Worm (Caenorhabditis elegans) whole organism, late embryonic: Measurements from ENCODE around the gene iglr-1.

Source experiments
- K09A11.1 ChIP-seq: sonication (generic microtip); optimal IDR thresholded peaks from 2 replicates; lab custom pipeline; 2017; ENCODE audit warnings: antibody characterized with exemption, mild to moderate bottlenecking, missing genetic modification characterization, missing compliant biosample characterization; ENCODE audit not compliant: insufficient read depth
- T23F11.4 ChIP-seq: fragments of 200-800 bp; sonication (Bioruptor generic); optimal IDR thresholded peaks from 2 replicates; lab custom pipeline; 2018; ENCODE audit warnings: mild to moderate bottlenecking, missing genetic modification characterization, missing compliant biosample characterization
- ama-1 ChIP-seq: fragments of 150-350 bp; optimal IDR thresholded peaks from 2 replicates; lab custom pipeline; 2014
- ceh-22 ChIP-seq: sonication (generic microtip); optimal IDR thresholded peaks from 2 replicates; lab custom pipeline; 2017; ENCODE audit warnings: missing biosample characterization, missing genetic modification characterization
- ceh-24 ChIP-seq: sonication (generic microtip); optimal IDR thresholded peaks from 2 replicates; lab custom pipeline; 2016; ENCODE audit warnings: mild to moderate bottlenecking, missing genetic modification characterization, missing compliant biosample characterization
- ceh-30 ChIP-seq: fragments of 150-350 bp; optimal IDR thresholded peaks from 2 replicates; lab custom pipeline; 2014; ENCODE audit warnings: missing biosample characterization, missing genetic modification characterization
- ceh-45 ChIP-seq: fragments of 200-800 bp; sonication (Bioruptor generic); IDR thresholded peaks from 2 replicates; pipeline ENCODE4 v1.3.6; 2022; ENCODE audit warnings: missing genetic modification reagents, missing genetic modification characterization, missing compliant biosample characterization
- dmd-4 ChIP-seq: sonication (generic microtip); optimal IDR thresholded peaks from 2 replicates; lab custom pipeline; 2016; ENCODE audit warnings: borderline replicate concordance, missing genetic modification characterization, missing compliant biosample characterization
- fkh-6 ChIP-seq: sonication (generic microtip); optimal IDR thresholded peaks from 2 replicates; lab custom pipeline; 2016; ENCODE audit warnings: missing genetic modification characterization, missing compliant biosample characterization
- hlh-15 ChIP-seq: sonication (generic microtip); optimal IDR thresholded peaks from 2 replicates; lab custom pipeline; 2016; ENCODE audit warnings: missing genetic modification characterization, missing compliant biosample characterization
- hlh-6 ChIP-seq: sonication (generic microtip); optimal IDR thresholded peaks from 2 replicates; lab custom pipeline; 2016; ENCODE audit warnings: missing genotype, missing genetic modification characterization, missing compliant biosample characterization
- ttx-3 ChIP-seq: sonication (generic microtip); optimal IDR thresholded peaks from 2 replicates; lab custom pipeline; 2016; ENCODE audit warnings: missing genetic modification reagents, missing genetic modification characterization, missing compliant biosample characterization
- zip-5 ChIP-seq: sonication (generic microtip); optimal IDR thresholded peaks from 2 replicates; lab custom pipeline; 2016; ENCODE audit warnings: missing genetic modification characterization, missing compliant biosample characterization

DNA sequence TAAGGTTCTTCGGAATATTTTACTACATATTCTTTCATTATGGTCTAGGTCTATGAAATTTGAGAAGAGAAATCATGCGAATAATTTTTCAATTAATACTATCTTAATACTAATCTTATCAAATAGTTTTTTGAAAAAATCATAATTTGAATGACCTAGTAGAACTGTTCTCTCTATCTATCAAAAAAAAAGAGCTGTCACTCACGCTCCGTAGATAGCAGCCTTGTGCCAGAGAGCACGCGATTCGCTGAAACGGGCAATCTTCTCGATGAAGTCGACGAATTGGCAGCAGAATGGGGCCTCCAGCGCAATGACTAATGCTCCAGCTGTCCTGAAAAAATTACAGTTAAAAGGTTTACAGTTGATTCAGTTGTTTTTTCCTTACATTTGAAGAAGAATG is 21.6 kb downstream of the iglr-1 start:
- TF ChIP-seq ceh-45 (GFP tag; lab: Robert Waterston, UW) (no peak), ama-1 (lab: Kevin White, UChicago) (no peak), ttx-3 (tag; lab: Kevin White, UChicago) (no peak), zip-5 (no peak), hlh-15 (tag; lab: Kevin White, UChicago) (no peak), dmd-4 (tag; lab: Kevin White, UChicago) (no peak), fkh-6 (no peak), T23F11.4 (no peak), ceh-24 (tag; lab: Kevin White, UChicago) (no peak), ceh-22 (tag; lab: Kevin White, UChicago) (no peak), ceh-30 (tag; lab: Kevin White, UChicago) (no peak), hlh-6 (tag; lab: Kevin White, UChicago) (no peak), K09A11.1 (no peak)
